2 worm cellular contexts compared by ENCODE assay signal in genomic region chrV:17595691-17596090, ce11.
TF ChIP-seq lines count a peak whose summit lies in the region.

No protein-coding gene starts in this region.

TF ChIP-seq in whole organism, L4 larva, 104 proteins besides CTCF, POLR2A, EP300 and RAD21:
- TF ChIP-seq set-16 (GFP tag; IDR thresholded peaks at IDR 0.05; lab: Robert Waterston, UW) (peak; percentile 54; the same call in 1 of the 2 replicates), ZK337.2 (GFP tag; IDR thresholded peaks at IDR 0.05; lab: Robert Waterston, UW) (no peak), lin-38 (GFP tag; IDR thresholded peaks at IDR 0.05; lab: Robert Waterston, UW) (no peak), F26F4.8 (GFP tag; conservative IDR thresholded peaks at IDR 0.05; lab: Robert Waterston, UW) (0 out of 2 replicates have a peak, but pooled peaks have one; percentile 17), hlh-11 (tag; optimal IDR thresholded peaks at IDR 0.05; lab: Kevin White, UChicago) (no peak), snpc-4 (tag; optimal IDR thresholded peaks at IDR 0.05; lab: Kevin White, UChicago) (no peak), nhr-41 (GFP tag; IDR thresholded peaks at IDR 0.05; lab: Robert Waterston, UW) (no peak), ztf-7 (tag; optimal IDR thresholded peaks at IDR 0.05; lab: Kevin White, UChicago) (no peak), ceh-20 (GFP tag; IDR thresholded peaks at IDR 0.05; lab: Robert Waterston, UW) (no peak), F49E8.2 (tag; optimal IDR thresholded peaks at IDR 0.05; lab: Kevin White, UChicago; ENCODE audit: borderline replicate concordance) (no peak), lim-7 (GFP tag; IDR thresholded peaks at IDR 0.05; lab: Robert Waterston, UW) (no peak), daf-8 (GFP tag; IDR thresholded peaks at IDR 0.05; lab: Robert Waterston, UW) (no peak)

TF ChIP-seq in whole organism, young adult, 124 proteins besides CTCF, POLR2A, EP300 and RAD21:
- TF ChIP-seq zfh-2 (GFP tag; conservative IDR thresholded peaks at IDR 0.05; lab: Robert Waterston, UW) (peak; percentile 70), fkh-3 (tag; optimal IDR thresholded peaks at IDR 0.05; lab: Kevin White, UChicago) (no peak), pha-4 (tag; optimal IDR thresholded peaks at IDR 0.05; lab: Kevin White, UChicago) (no peak)
